Worm (Caenorhabditis elegans): ENCODE data around the gene T28A11.3.

DNA sequence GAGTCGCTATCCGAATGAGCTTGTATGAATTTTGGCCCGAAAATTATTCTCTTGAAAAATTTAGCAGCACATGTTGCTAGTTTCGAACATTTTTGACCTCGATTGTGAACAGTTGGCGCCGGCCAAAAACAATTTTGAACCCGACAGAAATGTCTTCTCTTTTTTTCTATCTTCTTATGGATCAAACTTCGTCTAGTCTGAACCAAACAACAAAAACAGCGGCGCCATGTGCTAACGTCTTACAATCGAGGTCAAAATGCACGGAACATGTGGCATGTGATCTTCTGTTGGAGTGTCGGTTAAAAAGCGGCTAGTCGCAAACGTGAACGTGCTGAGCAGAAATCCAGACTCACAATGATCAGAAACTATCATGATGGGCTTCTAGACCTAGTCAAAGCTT is 1.1 kb downstream of the T28A11.3 start:
- no peak for TF ChIP-seq cog-1 (tag; optimal IDR thresholded peaks at IDR 0.05)
- TF ChIP-seq med-1 (GFP tag; optimal IDR thresholded peaks at IDR 0.05; ENCODE audit: insufficient read depth): no peak

Measured in whole organism, midembryonic.